Worm (Caenorhabditis elegans) whole organism, L4/young adult: ENCODE measurements around the gene grl-17.

Experiments used
- W03F9.2 ChIP-seq: fragments of 150-350 bp; optimal IDR thresholded peaks from 2 replicates; lab custom pipeline; 2014; ENCODE audit warnings: missing biosample characterization, missing genetic modification characterization
- dao-5 ChIP-seq: sonication (generic microtip); optimal IDR thresholded peaks from 2 replicates; lab custom pipeline; 2016; ENCODE audit warnings: missing genotype, missing genetic modification characterization, moderate library complexity, missing compliant biosample characterization
- him-1 ChIP-seq: sonication (generic microtip); optimal IDR thresholded peaks from 2 replicates; lab custom pipeline; 2016; ENCODE audit warnings: missing genotype, missing genetic modification reagents, missing genetic modification characterization, missing compliant biosample characterization

DNA sequence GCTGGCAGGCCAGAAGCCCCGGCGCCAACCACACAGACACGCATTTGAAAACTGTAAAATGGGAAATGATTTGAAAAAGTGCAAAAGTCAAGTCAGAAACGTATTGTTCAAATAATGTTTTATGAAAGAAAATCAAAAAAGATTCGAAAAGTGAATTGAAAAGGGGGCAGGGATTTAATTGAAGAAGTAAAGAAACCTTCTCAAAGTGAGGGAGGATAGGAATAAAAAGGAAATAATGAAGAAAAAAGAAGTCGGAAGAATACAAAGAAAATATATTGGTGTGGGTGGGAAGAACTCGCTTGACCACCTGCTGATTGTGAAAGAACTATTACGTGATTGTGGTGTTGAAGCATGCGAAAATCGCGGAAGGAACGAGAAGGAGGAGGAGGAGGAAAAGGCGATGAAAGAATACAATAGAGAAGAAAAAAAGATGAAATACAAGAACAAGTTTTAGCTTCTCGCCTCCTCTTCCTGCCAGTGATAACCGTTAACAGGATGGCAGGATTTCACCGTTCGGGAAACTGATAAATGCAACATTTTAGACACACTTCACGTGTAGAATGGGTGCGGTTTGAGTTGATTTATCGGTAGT lies 43.0 kb upstream of the grl-17 start, which contains the start of gene fmo-4:
- TF ChIP-seq W03F9.2 (no peak), dao-5 (tag; lab: Kevin White, UChicago) (no peak), him-1 (no peak)
